Worm (Caenorhabditis elegans) whole organism, L4/young adult: ENCODE data around the gene F10E7.6.

Source experiments
- W03F9.2 ChIP-seq: fragments of 150-350 bp; optimal IDR thresholded peaks from 2 replicates; lab custom pipeline; 2014; ENCODE audit warnings: missing biosample characterization, missing genetic modification characterization
- dao-5 ChIP-seq: sonication (generic microtip); optimal IDR thresholded peaks from 2 replicates; lab custom pipeline; 2016; ENCODE audit warnings: missing genotype, missing genetic modification characterization, moderate library complexity, missing compliant biosample characterization
- him-1 ChIP-seq: sonication (generic microtip); optimal IDR thresholded peaks from 2 replicates; lab custom pipeline; 2016; ENCODE audit warnings: missing genotype, missing genetic modification reagents, missing genetic modification characterization, missing compliant biosample characterization

DNA sequence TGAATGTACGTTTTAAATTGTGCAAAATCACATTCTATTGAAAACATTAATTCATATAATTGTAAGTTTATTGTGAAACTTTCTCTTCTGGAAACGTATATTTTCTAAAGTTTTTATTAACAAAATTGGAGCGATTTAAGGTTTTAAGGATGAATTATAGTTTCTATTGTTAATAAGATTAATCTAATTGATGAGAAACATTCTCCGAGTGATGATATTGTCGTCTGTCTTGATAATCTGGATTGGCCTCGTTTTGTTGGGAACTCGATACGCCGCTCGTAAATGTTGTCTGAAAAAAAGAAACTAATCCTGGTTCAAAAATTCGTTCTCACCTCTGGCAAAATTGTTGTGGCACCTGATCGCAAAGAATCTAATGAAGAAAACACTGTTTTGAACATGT lies 6.6 kb upstream of the F10E7.6 start:
- TF ChIP-seq him-1 (tag; lab: Kevin White, UChicago) (no peak), W03F9.2 (tag; lab: Kevin White, UChicago) (no peak), dao-5 (no peak)
